Worm (Caenorhabditis elegans) whole organism, late embryonic: ENCODE results near the gene srx-125.

Experiments used
- C08G9.2 ChIP-seq: sonication (generic microtip); optimal IDR thresholded peaks from 2 replicates; lab custom pipeline; 2016; ENCODE audit warnings: mild to moderate bottlenecking, missing genetic modification characterization, moderate library complexity, missing compliant biosample characterization
- C38D4.7 ChIP-seq: fragments of 200-800 bp; sonication (Bioruptor generic); optimal IDR thresholded peaks from 2 replicates; lab custom pipeline; 2018; ENCODE audit warnings: mild to moderate bottlenecking, missing genetic modification characterization, moderate library complexity, missing compliant biosample characterization
- K02D7.2 ChIP-seq: sonication (generic microtip); optimal IDR thresholded peaks from 2 replicates; lab custom pipeline; 2017; ENCODE audit warnings: mild to moderate bottlenecking, missing genetic modification characterization, missing compliant biosample characterization
- T23F11.4 ChIP-seq: fragments of 200-800 bp; sonication (Bioruptor generic); optimal IDR thresholded peaks from 2 replicates; lab custom pipeline; 2018; ENCODE audit warnings: mild to moderate bottlenecking, missing genetic modification characterization, missing compliant biosample characterization
- ahr-1 ChIP-seq: sonication (generic microtip); optimal IDR thresholded peaks from 2 replicates; lab custom pipeline; 2016; ENCODE audit warnings: missing genetic modification characterization, missing compliant biosample characterization
- ceh-19 ChIP-seq: fragments of 200-800 bp; sonication (Bioruptor generic); optimal IDR thresholded peaks from 2 replicates; lab custom pipeline; 2018; ENCODE audit warnings: mild to moderate bottlenecking, missing genetic modification characterization, missing compliant biosample characterization
- ceh-24 ChIP-seq: sonication (generic microtip); optimal IDR thresholded peaks from 2 replicates; lab custom pipeline; 2016; ENCODE audit warnings: mild to moderate bottlenecking, missing genetic modification characterization, missing compliant biosample characterization
- ceh-45 ChIP-seq: fragments of 200-800 bp; sonication (Bioruptor generic); IDR thresholded peaks from 2 replicates; pipeline ENCODE4 v1.3.6; 2022; ENCODE audit warnings: missing genetic modification reagents, missing genetic modification characterization, missing compliant biosample characterization
- ceh-48 ChIP-seq: sonication (generic microtip); optimal IDR thresholded peaks from 2 replicates; lab custom pipeline; 2016; ENCODE audit warnings: missing genetic modification characterization, inconsistent platforms, missing compliant biosample characterization
- ceh-6 ChIP-seq: fragments of 200-800 bp; sonication (Bioruptor generic); optimal IDR thresholded peaks from 2 replicates; lab custom pipeline; 2018; ENCODE audit warnings: mild to moderate bottlenecking, missing genetic modification characterization, missing compliant biosample characterization
- che-1 ChIP-seq: sonication (generic microtip); optimal IDR thresholded peaks from 2 replicates; lab custom pipeline; 2016; ENCODE audit warnings: mild to moderate bottlenecking, missing genetic modification characterization, missing compliant biosample characterization
- dmd-4 ChIP-seq: sonication (generic microtip); optimal IDR thresholded peaks from 2 replicates; lab custom pipeline; 2016; ENCODE audit warnings: borderline replicate concordance, missing genetic modification characterization, missing compliant biosample characterization
- dve-1 ChIP-seq: sonication (generic microtip); optimal IDR thresholded peaks from 2 replicates; lab custom pipeline; 2017; ENCODE audit warnings: antibody characterized with exemption, mild to moderate bottlenecking, missing genetic modification characterization, missing compliant biosample characterization
- elt-2 ChIP-seq: sonication (generic microtip); optimal IDR thresholded peaks from 2 replicates; lab custom pipeline; 2016; ENCODE audit warnings: missing genetic modification reagents, missing genetic modification characterization, missing compliant biosample characterization
- eyg-1 ChIP-seq: sonication (generic microtip); optimal IDR thresholded peaks from 2 replicates; lab custom pipeline; 2016; ENCODE audit warnings: missing genotype, missing genetic modification characterization, missing compliant biosample characterization
- fax-1 ChIP-seq: sonication (generic microtip); optimal IDR thresholded peaks from 2 replicates; lab custom pipeline; 2016; ENCODE audit warnings: missing genotype, missing genetic modification characterization, missing compliant biosample characterization
- fkh-10 ChIP-seq: fragments of 150-350 bp; optimal IDR thresholded peaks from 2 replicates; lab custom pipeline; 2014; ENCODE audit warnings: missing biosample characterization, missing genetic modification reagents, missing genetic modification characterization
- fkh-6 ChIP-seq: sonication (generic microtip); optimal IDR thresholded peaks from 2 replicates; lab custom pipeline; 2016; ENCODE audit warnings: missing genetic modification characterization, missing compliant biosample characterization
- gmeb-2 ChIP-seq: sonication (generic microtip); optimal IDR thresholded peaks from 2 replicates; lab custom pipeline; 2016; ENCODE audit warnings: missing genetic modification characterization, inconsistent platforms, missing compliant biosample characterization
- hlh-13 ChIP-seq: fragments of 200-800 bp; sonication (Bioruptor generic); optimal IDR thresholded peaks from 2 replicates; lab custom pipeline; 2018; ENCODE audit warnings: mild to moderate bottlenecking, missing genetic modification characterization, missing compliant biosample characterization
- hlh-15 ChIP-seq: sonication (generic microtip); optimal IDR thresholded peaks from 2 replicates; lab custom pipeline; 2016; ENCODE audit warnings: missing genetic modification characterization, missing compliant biosample characterization
- hlh-6 ChIP-seq: sonication (generic microtip); optimal IDR thresholded peaks from 2 replicates; lab custom pipeline; 2016; ENCODE audit warnings: missing genotype, missing genetic modification characterization, missing compliant biosample characterization
- hlh-8 ChIP-seq: sonication (generic microtip); optimal IDR thresholded peaks from 2 replicates; lab custom pipeline; 2016; ENCODE audit warnings: missing genotype, missing genetic modification characterization, missing compliant biosample characterization
- lin-11 ChIP-seq: fragments of 200-800 bp; sonication (Bioruptor generic); optimal IDR thresholded peaks from 2 replicates; lab custom pipeline; 2018; ENCODE audit warnings: mild to moderate bottlenecking, missing genetic modification characterization, missing compliant biosample characterization
- madf-2 ChIP-seq: sonication (generic microtip); optimal IDR thresholded peaks from 2 replicates; lab custom pipeline; 2017; ENCODE audit warnings: missing genetic modification characterization, missing compliant biosample characterization
- mec-3 ChIP-seq: sonication (generic microtip); optimal IDR thresholded peaks from 2 replicates; lab custom pipeline; 2016; ENCODE audit warnings: borderline replicate concordance, missing genetic modification characterization, missing compliant biosample characterization
- nhr-11 ChIP-seq: fragments of 150-350 bp; optimal IDR thresholded peaks from 2 replicates; lab custom pipeline; 2014; ENCODE audit warnings: missing biosample characterization, missing genetic modification characterization
- nhr-232 ChIP-seq: sonication (generic microtip); optimal IDR thresholded peaks from 2 replicates; lab custom pipeline; 2016; ENCODE audit warnings: missing genetic modification characterization, missing compliant biosample characterization
- npax-4 ChIP-seq: sonication (generic microtip); optimal IDR thresholded peaks from 2 replicates; lab custom pipeline; 2016; ENCODE audit warnings: missing genetic modification characterization, missing compliant biosample characterization
- odd-2 ChIP-seq: sonication (generic microtip); optimal IDR thresholded peaks from 2 replicates; lab custom pipeline; 2017; ENCODE audit warnings: antibody characterized with exemption, mild to moderate bottlenecking, missing genetic modification characterization, missing compliant biosample characterization
- pha-2 ChIP-seq: sonication (generic microtip); optimal IDR thresholded peaks from 2 replicates; lab custom pipeline; 2017; ENCODE audit warnings: mild to moderate bottlenecking, missing genetic modification characterization, missing compliant biosample characterization
- pha-4 ChIP-seq: fragments of 150-350 bp; optimal IDR thresholded peaks from 2 replicates; lab custom pipeline; 2018; ENCODE audit warnings: missing biosample characterization, missing genetic modification reagents, missing genetic modification characterization
- pros-1 ChIP-seq: fragments of 150-350 bp; optimal IDR thresholded peaks from 2 replicates; lab custom pipeline; 2014; ENCODE audit warnings: missing biosample characterization, missing genetic modification reagents, missing genetic modification characterization
- rnt-1 ChIP-seq: sonication (generic microtip); optimal IDR thresholded peaks from 2 replicates; lab custom pipeline; 2016; ENCODE audit warnings: missing genetic modification characterization, missing compliant biosample characterization
- sdc-2 ChIP-seq: sonication (generic microtip); optimal IDR thresholded peaks from 2 replicates; lab custom pipeline; 2016; ENCODE audit warnings: missing genotype, missing genetic modification characterization, missing compliant biosample characterization
- sox-4 ChIP-seq: sonication (generic microtip); optimal IDR thresholded peaks from 2 replicates; lab custom pipeline; 2017; ENCODE audit warnings: mild to moderate bottlenecking, missing genetic modification characterization, inconsistent platforms, missing compliant biosample characterization
- tbx-7 ChIP-seq: sonication (generic microtip); optimal IDR thresholded peaks from 2 replicates; lab custom pipeline; 2016; ENCODE audit warnings: missing genotype, missing genetic modification characterization, missing compliant biosample characterization
- ttx-3 ChIP-seq: sonication (generic microtip); optimal IDR thresholded peaks from 2 replicates; lab custom pipeline; 2016; ENCODE audit warnings: missing genetic modification reagents, missing genetic modification characterization, missing compliant biosample characterization
- unc-55 ChIP-seq: sonication (generic microtip); optimal IDR thresholded peaks from 2 replicates; lab custom pipeline; 2017; ENCODE audit warnings: missing biosample characterization, missing genetic modification reagents, missing genetic modification characterization
- unc-86 ChIP-seq: sonication (generic microtip); optimal IDR thresholded peaks from 2 replicates; lab custom pipeline; 2016; ENCODE audit warnings: missing genetic modification characterization, missing compliant biosample characterization
- ztf-16 ChIP-seq: sonication (generic microtip); optimal IDR thresholded peaks from 2 replicates; lab custom pipeline; 2017; ENCODE audit warnings: missing genetic modification characterization, missing compliant biosample characterization

Gene srx-125

ce11 chrV:13411225-13411991 lies 44.3 kb downstream of the srx-125 start:
- TF ChIP-seq ceh-19 (GFP tag; lab: Kevin White, UChicago) (peak; percentile 17), ceh-48 (no peak), fkh-6 (tag; lab: Kevin White, UChicago) (peak; percentile 5), sdc-2 (tag; lab: Kevin White, UChicago) (no peak), fkh-10 (GFP tag; lab: Kevin White, UChicago) (no peak), gmeb-2 (no peak), ceh-6 (GFP tag; lab: Kevin White, UChicago) (no peak), C08G9.2 (tag; lab: Kevin White, UChicago) (no peak), sox-4 (tag; lab: Kevin White, UChicago) (no peak)

ce11 chrV:13411992-13412298 lies 44.8 kb downstream of the srx-125 start:
- no peak for TF ChIP-seq ceh-6 (GFP tag; lab: Kevin White, UChicago)
- TF ChIP-seq fax-1 (tag; lab: Kevin White, UChicago), result no peak
- TF ChIP-seq pha-4 (tag; lab: Kevin White, UChicago), result no peak
- TF ChIP-seq ceh-45 (GFP tag; lab: Robert Waterston, UW), result no peak

- TF ChIP-seq tbx-7 (tag; lab: Kevin White, UChicago) (no peak), pha-4 (tag; lab: Kevin White, UChicago) (no peak), ttx-3 (no peak), dmd-4 (no peak), lin-11 (no peak), T23F11.4 (GFP tag; lab: Kevin White, UChicago) (no peak), elt-2 (no peak), unc-86 (tag; lab: Kevin White, UChicago) (no peak), ahr-1 (tag; lab: Kevin White, UChicago) (no peak), ceh-48 (no peak)
Measured at ce11 chrV:13413301-13413700, 46.2 kb downstream of the srx-125 start.

- TF ChIP-seq rnt-1 (tag; lab: Kevin White, UChicago) (peak; percentile 31), hlh-15 (no peak), ceh-19 (GFP tag; lab: Kevin White, UChicago) (no peak), fkh-10 (GFP tag; lab: Kevin White, UChicago) (no peak)
Measured at ce11 chrV:13414585-13414984, 47.5 kb downstream of the srx-125 start, which contains the start of gene cut-2. Gene cut-2, plus strand, starts transcription at chrV:13414949.

ce11 chrV:13415462-13415861 lies 48.3 kb downstream of the srx-125 start:
- no peak for TF ChIP-seq pros-1 (tag; lab: Kevin White, UChicago)
- TF ChIP-seq T23F11.4 (GFP tag; lab: Kevin White, UChicago), result peak; percentile 73
- peak; percentile 12 for TF ChIP-seq sdc-2 (tag; lab: Kevin White, UChicago)
- TF ChIP-seq ceh-24 (tag; lab: Kevin White, UChicago), result no peak
- TF ChIP-seq nhr-232, result peak; percentile 21
- TF ChIP-seq pha-4 (tag; lab: Kevin White, UChicago), result no peak
- TF ChIP-seq pha-2 (tag; lab: Kevin White, UChicago), result no peak
- no peak for TF ChIP-seq fax-1 (tag; lab: Kevin White, UChicago)
- TF ChIP-seq nhr-11 (tag; lab: Kevin White, UChicago), result no peak
- TF ChIP-seq eyg-1 (tag; lab: Kevin White, UChicago), result no peak
- TF ChIP-seq npax-4 (tag; lab: Kevin White, UChicago), result no peak
- no peak for TF ChIP-seq mec-3 (tag; lab: Kevin White, UChicago)
- no peak for TF ChIP-seq unc-55 (GFP tag; lab: Kevin White, UChicago)
- no peak for TF ChIP-seq C38D4.7 (GFP tag; lab: Kevin White, UChicago)
- no peak for TF ChIP-seq hlh-13 (GFP tag; lab: Kevin White, UChicago)
- TF ChIP-seq hlh-6 (tag; lab: Kevin White, UChicago), result no peak
- no peak for TF ChIP-seq dve-1
- TF ChIP-seq che-1 (tag; lab: Kevin White, UChicago), result peak; percentile 35
- TF ChIP-seq hlh-8 (tag; lab: Kevin White, UChicago), result no peak
- no peak for TF ChIP-seq madf-2 (tag; lab: Kevin White, UChicago)
- no peak for TF ChIP-seq ztf-16 (tag; lab: Kevin White, UChicago)
- TF ChIP-seq fkh-6 (tag; lab: Kevin White, UChicago), result peak; percentile 26
- TF ChIP-seq K02D7.2, result peak; percentile 59
- TF ChIP-seq odd-2, result no peak
